Worm (Caenorhabditis elegans) whole organism, L4 larva: Measurements from ENCODE around the gene ctr-9.

Experiments
- T26A8.4 ChIP-seq: fragments of 200-800 bp; sonication (Bioruptor generic); IDR thresholded peaks from 2 replicates; pipeline ENCODE4 v1.3.6; 2022; ENCODE audit warnings: missing genetic modification characterization, missing compliant biosample characterization
- dmd-8 ChIP-seq: fragments of 200-800 bp; sonication (Bioruptor generic); IDR thresholded peaks from 2 replicates; pipeline ENCODE4 v1.3.6; 2022; ENCODE audit warnings: missing genetic modification characterization, missing compliant biosample characterization
- fos-1 ChIP-seq: fragments of 150-350 bp; optimal IDR thresholded peaks from 2 replicates; lab custom pipeline; 2014; ENCODE audit warnings: missing biosample characterization, missing genetic modification characterization
- lim-7 ChIP-seq: fragments of 200-800 bp; sonication (Bioruptor generic); IDR thresholded peaks from 2 replicates; pipeline ENCODE4 v1.3.6; 2022; ENCODE audit warnings: missing genetic modification characterization, missing compliant biosample characterization
- zag-1 ChIP-seq: fragments of 150-350 bp; optimal IDR thresholded peaks from 2 replicates; lab custom pipeline; 2014; ENCODE audit warnings: missing biosample characterization, missing genetic modification characterization

DNA sequence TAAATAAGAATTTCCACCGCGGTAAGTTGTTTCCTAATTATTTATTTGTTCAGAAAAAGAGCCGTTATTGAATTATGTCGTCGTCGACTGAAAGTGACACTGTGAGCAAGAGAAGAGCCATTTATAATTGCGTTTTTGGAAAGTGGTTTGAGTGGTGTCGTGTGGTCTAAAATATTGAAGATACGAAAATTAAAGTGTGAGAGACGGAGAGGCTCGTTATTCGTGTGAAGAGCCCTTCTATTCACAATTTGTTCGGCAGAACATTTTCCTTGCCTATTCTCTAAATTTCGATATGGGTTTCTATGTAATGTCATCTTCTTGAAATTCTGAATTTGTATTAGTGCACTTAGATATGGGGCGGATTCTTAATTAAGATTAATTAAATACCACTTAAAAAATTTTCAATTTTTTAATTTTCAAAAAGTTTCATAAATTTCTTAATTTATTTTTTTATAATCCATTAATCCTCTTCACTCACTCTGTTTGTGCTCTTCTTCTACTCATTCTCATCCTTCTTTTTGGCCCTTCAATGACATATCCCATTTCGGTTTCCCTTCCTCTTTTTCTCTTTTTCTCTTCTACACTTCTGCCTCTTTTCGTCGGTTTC lies 18.7 kb downstream of the ctr-9 start:
- TF ChIP-seq zag-1 (tag; lab: Kevin White, UChicago): no peak
- TF ChIP-seq lim-7 (GFP tag; lab: Robert Waterston, UW): peak; percentile 61
- no peak for TF ChIP-seq fos-1
- no peak for TF ChIP-seq dmd-8 (GFP tag; lab: Robert Waterston, UW)
- peak; percentile 67; the same call in 1 of the 2 replicates for TF ChIP-seq T26A8.4
